Fruit fly (Drosophila melanogaster) whole organism, wandering third instar larva: ENCODE measurements around the gene CG4332.

Experiments
- Abd-B ChIP-seq: fragments of >200 bp; optimal IDR thresholded peaks from 2 replicates; lab custom pipeline; 2017; ENCODE audit warnings: missing biosample characterization, missing genetic modification characterization
- CG32264 ChIP-seq: fragments of 200-800 bp; sonication (Bioruptor generic); optimal IDR thresholded peaks from 2 replicates; lab custom pipeline; 2016; ENCODE audit warnings: missing biosample characterization, missing genetic modification characterization
- CG9705 ChIP-seq: fragments of 200-800 bp; sonication (Bioruptor generic); optimal IDR thresholded peaks from 2 replicates; lab custom pipeline; 2018; ENCODE audit warnings: missing biosample characterization, mild to moderate bottlenecking, missing genetic modification characterization
- CrebA ChIP-seq: fragments of 200-800 bp; sonication (Bioruptor generic); optimal IDR thresholded peaks from 2 replicates; lab custom pipeline; 2016; ENCODE audit warnings: missing biosample characterization, mild to moderate bottlenecking, missing genetic modification characterization, borderline replicate concordance
- Dfd ChIP-seq: fragments of >200 bp; optimal IDR thresholded peaks from 2 replicates; lab custom pipeline; 2017; ENCODE audit warnings: missing biosample characterization, missing genetic modification characterization
- Dif ChIP-seq: fragments of 200-275, 200-300 bp; sonication (Bioruptor generic); optimal IDR thresholded peaks from 2 replicates; lab custom pipeline; 2018; ENCODE audit warnings: missing biosample characterization, missing genetic modification characterization; ENCODE audit not compliant: partially characterized antibody
- GATAd ChIP-seq: sonication (Bioruptor generic); optimal IDR thresholded peaks from 2 replicates; lab custom pipeline; 2016; ENCODE audit warnings: missing biosample characterization, missing genetic modification characterization
- HLH106 ChIP-seq: fragments of 200-800 bp; optimal IDR thresholded peaks from 3 replicates; lab custom pipeline; 2019; ENCODE audit warnings: missing biosample characterization, mild to moderate bottlenecking, missing genetic modification characterization, moderate library complexity
- Hnf4 ChIP-seq: fragments of 200-800 bp; sonication (Bioruptor generic); optimal IDR thresholded peaks from 2 replicates; lab custom pipeline; 2016; ENCODE audit warnings: missing biosample characterization, mild to moderate bottlenecking, missing genetic modification characterization
- Hr78 ChIP-seq: fragments of >200 bp; optimal IDR thresholded peaks from 2 replicates; lab custom pipeline; 2017; ENCODE audit warnings: missing biosample characterization, missing genetic modification characterization
- Hr83 ChIP-seq: fragments of 200-300 bp; sonication (Bioruptor generic); optimal IDR thresholded peaks from 2 replicates; lab custom pipeline; 2016; ENCODE audit warnings: missing biosample characterization, mild to moderate bottlenecking, missing genetic modification characterization, moderate library complexity; ENCODE audit not compliant: poor library complexity, severe bottlenecking
- Jra ChIP-seq: sonication (Bioruptor generic); optimal IDR thresholded peaks from 2 replicates; lab custom pipeline; 2016; ENCODE audit warnings: missing biosample characterization, missing genetic modification characterization
- Mio ChIP-seq: sonication (Bioruptor generic); optimal IDR thresholded peaks from 2 replicates; lab custom pipeline; 2016; ENCODE audit warnings: missing biosample characterization, missing genetic modification characterization
- Myc ChIP-seq: fragments of >200 bp; optimal IDR thresholded peaks from 2 replicates; lab custom pipeline; 2017
- N ChIP-seq: fragments of >200 bp; optimal IDR thresholded peaks from 2 replicates; lab custom pipeline; 2018; ENCODE audit warnings: missing biosample characterization, missing external identifiers, missing genetic modification characterization
- OdsH ChIP-seq: fragments of 200-800 bp; sonication (Bioruptor generic); optimal IDR thresholded peaks from 2 replicates; lab custom pipeline; 2016; ENCODE audit warnings: missing biosample characterization, mild to moderate bottlenecking, missing genetic modification characterization
- Rel ChIP-seq, 2 experiments: fragments of 200-800 bp; sonication (Bioruptor generic) in 1 of 2; optimal IDR thresholded peaks; 2 replicates in 1 of 2; 3 replicates in 1 of 2; lab custom pipeline; 2016 to 2019; ENCODE audit warnings: mild to moderate bottlenecking in 2 of 2, missing biosample characterization in 2 of 2, missing genetic modification characterization in 2 of 2, moderate library complexity in 1 of 2
- Sp1 ChIP-seq: fragments of 200-800 bp; sonication (Bioruptor generic); optimal IDR thresholded peaks from 3 replicates; lab custom pipeline; 2019; ENCODE audit warnings: missing biosample characterization, mild to moderate bottlenecking, missing genetic modification characterization, moderate library complexity
- Vsx2 ChIP-seq: fragments of 200-300, 225-300 bp; sonication (Bioruptor generic); optimal IDR thresholded peaks from 2 replicates; lab custom pipeline; 2018; ENCODE audit warnings: missing biosample characterization, missing genetic modification characterization; ENCODE audit not compliant: partially characterized antibody
- br ChIP-seq: fragments of 200-800 bp; sonication (Bioruptor generic); optimal IDR thresholded peaks from 2 replicates; lab custom pipeline; 2016; ENCODE audit warnings: missing biosample characterization, missing genetic modification characterization
- brk ChIP-seq: fragments of 200-800 bp; sonication (Bioruptor generic); optimal IDR thresholded peaks from 2 replicates; lab custom pipeline; 2016; ENCODE audit warnings: missing biosample characterization, mild to moderate bottlenecking, missing genetic modification characterization
- dl ChIP-seq, 2 experiments: fragments of 175-275, 200-275 bp in 1 of 2; fragments of 200-275 bp in 1 of 2; sonication (Bioruptor generic); optimal IDR thresholded peaks; lab custom pipeline; 2018; ENCODE audit warnings: mild to moderate bottlenecking in 2 of 2, missing biosample characterization in 2 of 2, missing genetic modification characterization in 2 of 2, moderate library complexity in 2 of 2; ENCODE audit not compliant: partially characterized antibody in 2 of 2, insufficient read depth in 1 of 2
- dmrt93B ChIP-seq: fragments of 200-800 bp; sonication (Bioruptor generic); optimal IDR thresholded peaks from 2 replicates; lab custom pipeline; 2018; ENCODE audit warnings: missing biosample characterization, mild to moderate bottlenecking, missing genetic modification characterization
- dsf ChIP-seq: sonication (Bioruptor generic); optimal IDR thresholded peaks from 2 replicates; lab custom pipeline; 2016; ENCODE audit warnings: missing biosample characterization, missing genetic modification characterization, borderline replicate concordance
- ey ChIP-seq: fragments of 200-800 bp; sonication (Bioruptor generic); optimal IDR thresholded peaks from 2 replicates; lab custom pipeline; 2016; ENCODE audit warnings: missing biosample characterization, missing genetic modification characterization
- foxo ChIP-seq, 2 experiments: fragments of 200-800 bp; sonication (Bioruptor generic); optimal IDR thresholded peaks; 2 replicates in 1 of 2; 3 replicates in 1 of 2; lab custom pipeline; 2016 to 2017; ENCODE audit warnings: missing biosample characterization in 2 of 2, missing genetic modification characterization in 2 of 2
- fru ChIP-seq: fragments of 200-800 bp; sonication (Bioruptor generic); optimal IDR thresholded peaks from 3 replicates; lab custom pipeline; 2016; ENCODE audit warnings: missing biosample characterization, mild to moderate bottlenecking, missing genetic modification characterization
- h ChIP-seq: fragments of 200-800 bp; sonication (Bioruptor generic); optimal IDR thresholded peaks from 3 replicates; lab custom pipeline; 2016; ENCODE audit warnings: missing biosample characterization, mild to moderate bottlenecking, missing genetic modification characterization
- jim ChIP-seq: fragments of 175-275, 200-325 bp; sonication (Bioruptor generic); optimal IDR thresholded peaks from 2 replicates; lab custom pipeline; 2016; ENCODE audit warnings: missing biosample characterization, mild to moderate bottlenecking, missing genetic modification characterization
- lola ChIP-seq: fragments of >200 bp; optimal IDR thresholded peaks from 2 replicates; lab custom pipeline; 2017; ENCODE audit warnings: missing biosample characterization, missing genetic modification characterization
- pan ChIP-seq: fragments of >200 bp; optimal IDR thresholded peaks from 2 replicates; lab custom pipeline; 2017
- psq ChIP-seq: fragments of 200-800 bp; sonication (Bioruptor generic); optimal IDR thresholded peaks from 3 replicates; lab custom pipeline; 2017; ENCODE audit warnings: missing biosample characterization, mild to moderate bottlenecking, missing genetic modification characterization, moderate library complexity
- rgr ChIP-seq: fragments of 200-800 bp; sonication (Bioruptor generic); optimal IDR thresholded peaks from 3 replicates; lab custom pipeline; 2016; ENCODE audit warnings: missing biosample characterization, mild to moderate bottlenecking, missing genetic modification characterization
- sage ChIP-seq: fragments of 200-800 bp; sonication (Bioruptor generic); optimal IDR thresholded peaks from 2 replicates; lab custom pipeline; 2016; ENCODE audit warnings: missing biosample characterization, mild to moderate bottlenecking, missing genetic modification characterization
- sv ChIP-seq: fragments of 200-800 bp; sonication (Bioruptor generic); optimal IDR thresholded peaks from 3 replicates; lab custom pipeline; 2016; ENCODE audit warnings: missing biosample characterization, missing genetic modification characterization
- tai ChIP-seq: sonication (Bioruptor generic); optimal IDR thresholded peaks from 2 replicates; lab custom pipeline; 2016; ENCODE audit warnings: missing biosample characterization, missing genetic modification characterization
- usp ChIP-seq: fragments of >200 bp; optimal IDR thresholded peaks from 2 replicates; lab custom pipeline; 2017; ENCODE audit warnings: missing biosample characterization, missing genetic modification characterization
- woc ChIP-seq: sonication (Bioruptor generic); optimal IDR thresholded peaks from 2 replicates; lab custom pipeline; 2016; ENCODE audit warnings: missing biosample characterization, mild to moderate bottlenecking, missing genetic modification characterization

CG4332 gene

DNA sequence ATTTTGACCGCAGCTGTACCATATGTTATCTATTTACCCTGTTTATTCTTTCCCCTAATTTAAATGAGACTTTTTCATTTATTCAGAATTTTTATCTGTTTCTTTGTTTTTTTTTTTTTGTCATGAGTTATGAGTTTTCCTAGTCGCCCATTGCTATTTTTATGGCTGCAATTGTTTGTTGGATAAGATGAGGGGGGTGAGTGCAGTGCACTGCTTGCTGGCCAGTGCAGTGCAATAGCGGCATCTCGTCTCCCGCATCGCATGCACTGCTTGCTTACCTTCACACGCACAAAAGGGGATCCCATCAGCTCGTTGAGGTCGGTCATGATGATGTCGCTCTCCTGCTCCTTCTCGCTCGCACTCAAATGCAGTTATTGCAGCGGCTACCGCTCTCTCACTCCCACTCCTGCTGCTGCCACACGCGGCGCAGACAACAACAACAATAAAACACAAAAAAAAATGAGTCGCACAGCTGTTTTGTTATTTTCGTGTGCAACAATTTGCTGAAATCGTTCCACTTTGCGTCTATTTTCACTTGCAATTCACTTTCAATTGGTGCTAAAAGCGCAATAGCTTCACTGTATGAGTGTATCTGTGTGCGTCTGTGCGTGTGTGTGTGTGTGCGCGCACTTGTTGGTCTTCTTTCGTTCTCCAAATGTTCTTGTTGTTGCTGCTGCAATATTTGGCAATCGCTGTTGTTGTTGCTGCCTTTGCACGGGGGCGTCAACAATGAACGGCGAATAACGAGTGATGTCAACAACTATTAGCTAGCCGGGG lies 26.7 kb upstream of the CG4332 start:
- TF ChIP-seq dsf (GFP tag; lab: Kevin White, UChicago): no peak
- TF ChIP-seq Rel (GFP tag; optimal IDR thresholded peaks at IDR 0.05; lab: Kevin White, UChicago): no peak
- TF ChIP-seq Rel (tag; optimal IDR thresholded peaks at IDR 0.05; lab: Kevin White, UChicago): peak; percentile 99
- TF ChIP-seq h (GFP tag; lab: Kevin White, UChicago): peak; percentile 36
- TF ChIP-seq foxo (GFP tag; optimal IDR thresholded peaks at IDR 0.05; lab: Kevin White, UChicago): peak in 1 of 2 experiments; percentile 51
- TF ChIP-seq woc (GFP tag; lab: Kevin White, UChicago): peak; percentile 40
- peak; percentile 45 for TF ChIP-seq Hnf4 (GFP tag; lab: Kevin White, UChicago)
- no peak for TF ChIP-seq Mio (GFP tag; lab: Kevin White, UChicago)
- peak; percentile 20 for TF ChIP-seq ey (GFP tag; lab: Kevin White, UChicago)
- peak; percentile 78 for TF ChIP-seq Dfd (GFP tag; lab: Kevin White, UChicago)
- TF ChIP-seq Jra (GFP tag; lab: Kevin White, UChicago): no peak
- no peak for TF ChIP-seq CrebA
- TF ChIP-seq tai (GFP tag; lab: Kevin White, UChicago): peak; percentile 15
- TF ChIP-seq usp (GFP tag; lab: Kevin White, UChicago): no peak
- no peak for TF ChIP-seq CG32264 (GFP tag; lab: Kevin White, UChicago)
- TF ChIP-seq rgr (GFP tag; lab: Kevin White, UChicago): peak; percentile 33
- TF ChIP-seq br: peak; percentile 32
- TF ChIP-seq Hr83 (GFP tag; lab: Kevin White, UChicago): no peak
- TF ChIP-seq psq (GFP tag; lab: Kevin White, UChicago): peak; percentile 11
- TF ChIP-seq fru (GFP tag; lab: Kevin White, UChicago): peak; percentile 18
- peak; percentile 57 for TF ChIP-seq N (GFP tag; lab: Kevin White, UChicago)
- TF ChIP-seq CG9705 (GFP tag; lab: Kevin White, UChicago): no peak
- TF ChIP-seq OdsH: no peak
- no peak for TF ChIP-seq dl (GFP tag; optimal IDR thresholded peaks at IDR 0.05; lab: Kevin White, UChicago; ENCODE audit: insufficient read depth in 1 of 2, partially characterized antibody in 2 of 2)
- TF ChIP-seq sv: peak; percentile 6

DNA sequence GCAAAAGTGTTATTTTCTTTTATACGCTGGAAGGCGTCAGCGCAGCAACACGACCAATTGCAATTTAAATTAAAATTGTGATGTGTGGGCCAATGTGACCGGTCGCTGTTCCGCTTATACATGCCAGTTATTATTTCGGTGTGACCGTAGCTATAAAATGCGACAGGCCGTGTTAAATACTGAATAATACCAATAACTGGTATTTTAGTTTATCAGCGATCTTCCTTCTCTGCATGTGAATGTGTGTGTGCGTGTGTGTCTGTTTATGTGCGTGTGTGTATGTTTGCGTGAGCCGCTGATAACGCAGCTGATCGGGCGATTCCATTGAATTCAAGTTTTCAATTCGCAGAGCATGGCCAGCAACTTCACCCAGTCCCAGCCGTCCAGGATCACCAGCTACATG lies 26.1 kb upstream of the CG4332 start, which contains the start of the genes CG32638, CG15717 and MFS10:
TSS of gene CG32638 (minus strand) at position 45 of the 403 bp plus-strand sequence.
TSS of gene CG15717 (plus strand) at position 203 of the 403 bp plus-strand sequence.
TSS of gene MFS10 (plus strand) at position 269 of the 403 bp plus-strand sequence.
- TF ChIP-seq foxo (GFP tag; optimal IDR thresholded peaks at IDR 0.05; lab: Kevin White, UChicago): peak in 1 of 2 experiments; percentile 39
- TF ChIP-seq br: peak; percentile 23
- no peak for TF ChIP-seq usp (GFP tag; lab: Kevin White, UChicago)
- no peak for TF ChIP-seq jim
- no peak for TF ChIP-seq Vsx2
- TF ChIP-seq HLH106: no peak
- no peak for TF ChIP-seq Hr78 (GFP tag; lab: Kevin White, UChicago)
- peak; percentile 23 for TF ChIP-seq Jra (GFP tag; lab: Kevin White, UChicago)
- no peak for TF ChIP-seq brk (GFP tag; lab: Kevin White, UChicago)
- no peak for TF ChIP-seq ey (GFP tag; lab: Kevin White, UChicago)
- no peak for TF ChIP-seq dl (GFP tag; optimal IDR thresholded peaks at IDR 0.05; lab: Kevin White, UChicago; ENCODE audit: insufficient read depth in 1 of 2, partially characterized antibody in 2 of 2)
- TF ChIP-seq sage: no peak
- peak; percentile 33 for TF ChIP-seq Sp1 (GFP tag; lab: Kevin White, UChicago)
- TF ChIP-seq sv: no peak
- no peak for TF ChIP-seq Dfd (GFP tag; lab: Kevin White, UChicago)
- peak; percentile 79 for TF ChIP-seq Hr83 (GFP tag; lab: Kevin White, UChicago)
- no peak for TF ChIP-seq CrebA
- peak; percentile 36 for TF ChIP-seq Hnf4 (GFP tag; lab: Kevin White, UChicago)
- peak; percentile 61 for TF ChIP-seq h (GFP tag; lab: Kevin White, UChicago)
- TF ChIP-seq dmrt93B (GFP tag; lab: Kevin White, UChicago): no peak
- no peak for TF ChIP-seq tai (GFP tag; lab: Kevin White, UChicago)
- no peak for TF ChIP-seq dsf (GFP tag; lab: Kevin White, UChicago)
- TF ChIP-seq psq (GFP tag; lab: Kevin White, UChicago): peak; percentile 5
- TF ChIP-seq N (GFP tag; lab: Kevin White, UChicago): peak; percentile 4
- TF ChIP-seq Rel (GFP tag; optimal IDR thresholded peaks at IDR 0.05; lab: Kevin White, UChicago): no peak
- peak; percentile 30 for TF ChIP-seq Rel (tag; optimal IDR thresholded peaks at IDR 0.05; lab: Kevin White, UChicago)
- TF ChIP-seq CG9705 (GFP tag; lab: Kevin White, UChicago): no peak
- TF ChIP-seq OdsH: no peak
- TF ChIP-seq fru (GFP tag; lab: Kevin White, UChicago): peak; percentile 26
- TF ChIP-seq GATAd (GFP tag; lab: Kevin White, UChicago): no peak
- TF ChIP-seq rgr (GFP tag; lab: Kevin White, UChicago): peak; percentile 50
- no peak for TF ChIP-seq woc (GFP tag; lab: Kevin White, UChicago)
- TF ChIP-seq pan (lab: Kevin White, UChicago): no peak
- no peak for TF ChIP-seq Mio (GFP tag; lab: Kevin White, UChicago)
- no peak for TF ChIP-seq CG32264 (GFP tag; lab: Kevin White, UChicago)
- TF ChIP-seq Myc (lab: Kevin White, UChicago): no peak
- no peak for TF ChIP-seq lola (GFP tag; lab: Kevin White, UChicago)
- no peak for TF ChIP-seq Abd-B (GFP tag; lab: Kevin White, UChicago)
- peak; percentile 15 for TF ChIP-seq Dif (GFP tag; lab: Kevin White, UChicago)
- TF ChIP-seq, all 38 proteins: peak for 13
